Worm (Caenorhabditis elegans) whole organism, L1 larva: ENCODE data around the gene Y22D7AL.7.

ENCODE experiments used
- C04F5.9 ChIP-seq: sonication (generic microtip); optimal IDR thresholded peaks from 2 replicates; lab custom pipeline; 2016; ENCODE audit warnings: missing genetic modification characterization, missing compliant biosample characterization
- F16B12.6 ChIP-seq: fragments of 150-350 bp; optimal IDR thresholded peaks from 2 replicates; lab custom pipeline; 2014; ENCODE audit warnings: missing biosample characterization, missing genetic modification characterization
- alr-1 ChIP-seq: fragments of 200-800 bp; sonication (Bioruptor generic); optimal IDR thresholded peaks from 2 replicates; lab custom pipeline; 2018; ENCODE audit warnings: borderline replicate concordance, mild to moderate bottlenecking, missing genetic modification characterization, missing compliant biosample characterization
- aly-2 ChIP-seq: fragments of 150-350 bp; optimal IDR thresholded peaks from 2 replicates; lab custom pipeline; 2014; ENCODE audit warnings: missing biosample characterization, missing genetic modification characterization
- ama-1 ChIP-seq: fragments of 150-350 bp; optimal IDR thresholded peaks from 2 replicates; lab custom pipeline; 2014
- ceh-63 ChIP-seq: fragments of 200-800 bp; sonication (Bioruptor generic); optimal IDR thresholded peaks from 2 replicates; lab custom pipeline; 2018; ENCODE audit warnings: mild to moderate bottlenecking, missing genetic modification characterization, missing compliant biosample characterization
- ceh-8 ChIP-seq: fragments of 200-800 bp; sonication (Bioruptor generic); optimal IDR thresholded peaks from 2 replicates; lab custom pipeline; 2018; ENCODE audit warnings: mild to moderate bottlenecking, missing genetic modification characterization, moderate library complexity, missing compliant biosample characterization
- ceh-82 ChIP-seq, 3 experiments: fragments of 150-350 bp in 1 of 3; sonication (generic microtip) in 2 of 3; optimal IDR thresholded peaks; 2 replicates each; lab custom pipeline; 2014 to 2017; ENCODE audit warnings: missing biosample characterization in 3 of 3, missing genetic modification characterization in 3 of 3
- ceh-88 ChIP-seq: fragments of 200-800 bp; sonication (Bioruptor generic); IDR thresholded peaks from 2 replicates; pipeline ENCODE4 v1.3.6; 2022; ENCODE audit warnings: missing genetic modification characterization, missing compliant biosample characterization
- ceh-90 ChIP-seq: sonication (generic microtip); optimal IDR thresholded peaks from 2 replicates; lab custom pipeline; 2016; ENCODE audit warnings: missing genetic modification characterization, missing compliant biosample characterization
- dpl-1 ChIP-seq, 3 experiments: fragments of 150-350 bp in 2 of 3; sonication (generic microtip) in 1 of 3; optimal IDR thresholded peaks; 2 replicates each; lab custom pipeline; 2014 to 2017; ENCODE audit warnings: missing biosample characterization in 3 of 3, missing genetic modification characterization in 3 of 3, missing genetic modification reagents in 3 of 3
- dsc-1 ChIP-seq: sonication (generic microtip); optimal IDR thresholded peaks from 2 replicates; lab custom pipeline; 2016; ENCODE audit warnings: mild to moderate bottlenecking, missing genetic modification characterization, missing compliant biosample characterization
- efl-1 ChIP-seq, 4 experiments: fragments of 150-350 bp; optimal IDR thresholded peaks in 3 of 4; peaks in 1 of 4; 1 replicate in 1 of 4; 2 replicates in 3 of 4; lab custom pipeline; 2014; ENCODE audit warnings: missing biosample characterization in 2 of 4, missing genetic modification characterization in 2 of 4, missing genetic modification reagents in 2 of 4
- efl-3 ChIP-seq: fragments of 200-800 bp; sonication (Bioruptor generic); optimal IDR thresholded peaks from 2 replicates; lab custom pipeline; 2018; ENCODE audit warnings: mild to moderate bottlenecking, missing genetic modification characterization, missing compliant biosample characterization
- egl-13 ChIP-seq: sonication (generic microtip); optimal IDR thresholded peaks from 2 replicates; lab custom pipeline; 2016; ENCODE audit warnings: missing genotype, missing genetic modification reagents, missing genetic modification characterization, missing compliant biosample characterization
- egl-27 ChIP-seq, 2 experiments: fragments of 150-350 bp in 1 of 2; sonication (generic microtip); optimal IDR thresholded peaks; 3 replicates each; lab custom pipeline; 2017 to 2018; ENCODE audit warnings: missing biosample characterization in 2 of 2, missing genetic modification characterization in 2 of 2, missing genetic modification reagents in 2 of 2
- elt-2 ChIP-seq: sonication (generic microtip); optimal IDR thresholded peaks from 2 replicates; lab custom pipeline; 2016; ENCODE audit warnings: missing genetic modification characterization, mild to moderate bottlenecking, inconsistent platforms, missing compliant biosample characterization, missing genetic modification reagents
- elt-3 ChIP-seq, 6 experiments: fragments of 150-350 bp in 1 of 6; sonication (generic microtip); optimal IDR thresholded peaks; 2 replicates each; lab custom pipeline; 2017 to 2018; ENCODE audit warnings: missing biosample characterization in 6 of 6, missing genetic modification characterization in 6 of 6, inconsistent platforms in 1 of 6
- ets-5 ChIP-seq: fragments of 200-800 bp; sonication (Bioruptor generic); IDR thresholded peaks from 2 replicates; pipeline ENCODE4 v1.3.6; 2022; ENCODE audit warnings: missing genetic modification characterization, missing compliant biosample characterization
- fkh-10 ChIP-seq: sonication (generic microtip); optimal IDR thresholded peaks from 2 replicates; lab custom pipeline; 2017; ENCODE audit warnings: missing biosample characterization, missing genetic modification reagents, missing genetic modification characterization
- fkh-4 ChIP-seq: sonication (generic microtip); optimal IDR thresholded peaks from 2 replicates; lab custom pipeline; 2016; ENCODE audit warnings: missing compliant biosample characterization, missing genetic modification characterization, borderline replicate concordance
- hlh-4 ChIP-seq: sonication (generic microtip); optimal IDR thresholded peaks from 2 replicates; lab custom pipeline; 2016; ENCODE audit warnings: mild to moderate bottlenecking, missing genetic modification characterization, missing compliant biosample characterization
- hpl-2 ChIP-seq: fragments of 150-350 bp; optimal IDR thresholded peaks from 2 replicates; lab custom pipeline; 2014; ENCODE audit warnings: missing biosample characterization, missing genetic modification reagents, missing genetic modification characterization
- jun-1 ChIP-seq: fragments of 150-350 bp; optimal IDR thresholded peaks from 2 replicates; lab custom pipeline; 2014; ENCODE audit warnings: missing biosample characterization, missing genetic modification reagents, missing genetic modification characterization
- lin-13 ChIP-seq: fragments of 150-350 bp; optimal IDR thresholded peaks from 2 replicates; lab custom pipeline; 2014; ENCODE audit warnings: missing biosample characterization, missing genetic modification reagents, missing genetic modification characterization
- lin-14 ChIP-seq: fragments of 200-800 bp; sonication (Bioruptor generic); optimal IDR thresholded peaks from 2 replicates; lab custom pipeline; 2018; ENCODE audit warnings: mild to moderate bottlenecking, missing genetic modification characterization, moderate library complexity, missing compliant biosample characterization
- lin-15B ChIP-seq: fragments of 150-350 bp; sonication (generic microtip); optimal IDR thresholded peaks from 3 replicates; lab custom pipeline; 2014; ENCODE audit warnings: missing biosample characterization, missing genetic modification characterization
- lin-35 ChIP-seq, 2 experiments: fragments of 150-350 bp; optimal IDR thresholded peaks; 2 replicates each; lab custom pipeline; 2014; ENCODE audit warnings: missing biosample characterization in 2 of 2, missing genetic modification characterization in 2 of 2, missing genetic modification reagents in 2 of 2
- lin-39 ChIP-seq: fragments of 150-350 bp; optimal IDR thresholded peaks from 2 replicates; lab custom pipeline; 2014; ENCODE audit warnings: missing biosample characterization, missing genetic modification reagents, missing genetic modification characterization
- lir-3 ChIP-seq: sonication (generic microtip); optimal IDR thresholded peaks from 2 replicates; lab custom pipeline; 2016; ENCODE audit warnings: mild to moderate bottlenecking, missing genetic modification characterization, moderate library complexity, missing compliant biosample characterization; ENCODE audit not compliant: poor library complexity
- mdl-1 ChIP-seq, 2 experiments: fragments of 150-350 bp; optimal IDR thresholded peaks; 2 replicates each; lab custom pipeline; 2014 to 2017; ENCODE audit warnings: missing biosample characterization in 2 of 2, missing genetic modification characterization in 2 of 2, inconsistent platforms in 1 of 2
- mep-1 ChIP-seq: fragments of 150-350 bp; optimal IDR thresholded peaks from 2 replicates; lab custom pipeline; 2014; ENCODE audit warnings: missing biosample characterization, missing genetic modification characterization
- nhr-11 ChIP-seq: fragments of 150-350 bp; optimal IDR thresholded peaks from 2 replicates; lab custom pipeline; 2014; ENCODE audit warnings: missing biosample characterization, missing genetic modification characterization
- nhr-12 ChIP-seq: sonication (generic microtip); optimal IDR thresholded peaks from 2 replicates; lab custom pipeline; 2017; ENCODE audit warnings: missing biosample characterization, missing genetic modification characterization
- nhr-20 ChIP-seq: sonication (generic microtip); optimal IDR thresholded peaks from 2 replicates; lab custom pipeline; 2016; ENCODE audit warnings: mild to moderate bottlenecking, missing genetic modification characterization, missing compliant biosample characterization
- nhr-237 ChIP-seq: fragments of 150-350 bp; optimal IDR thresholded peaks from 2 replicates; lab custom pipeline; 2014; ENCODE audit warnings: missing biosample characterization, missing genetic modification characterization
- nhr-47 ChIP-seq: sonication (generic microtip); optimal IDR thresholded peaks from 2 replicates; lab custom pipeline; 2016; ENCODE audit warnings: mild to moderate bottlenecking, missing genetic modification characterization, moderate library complexity, missing compliant biosample characterization
- nhr-85 ChIP-seq: sonication (generic microtip); peaks from one replicate; lab custom pipeline; 2016; ENCODE audit warnings: missing genetic modification characterization, inconsistent platforms, missing compliant biosample characterization
- nhr-90 ChIP-seq: sonication (generic microtip); optimal IDR thresholded peaks from 2 replicates; lab custom pipeline; 2016; ENCODE audit warnings: mild to moderate bottlenecking, missing genetic modification characterization, missing compliant biosample characterization; ENCODE audit not compliant: poor library complexity
- pax-3 ChIP-seq: fragments of 200-800 bp; sonication (Bioruptor generic); optimal IDR thresholded peaks from 2 replicates; lab custom pipeline; 2018; ENCODE audit warnings: mild to moderate bottlenecking, missing genetic modification characterization, moderate library complexity, missing compliant biosample characterization
- pqm-1 ChIP-seq: sonication (generic microtip); optimal IDR thresholded peaks from 3 replicates; lab custom pipeline; 2017; ENCODE audit warnings: missing biosample characterization, missing genetic modification characterization
- rnt-1 ChIP-seq: sonication (generic microtip); optimal IDR thresholded peaks from 2 replicates; lab custom pipeline; 2016; ENCODE audit warnings: mild to moderate bottlenecking, missing genetic modification characterization, moderate library complexity, missing compliant biosample characterization
- snpc-4 ChIP-seq: fragments of 150-350 bp; optimal IDR thresholded peaks from 2 replicates; lab custom pipeline; 2014; ENCODE audit warnings: missing biosample characterization, missing genetic modification characterization
- sptf-1 ChIP-seq: fragments of 150-350 bp; optimal IDR thresholded peaks from 2 replicates; lab custom pipeline; 2014; ENCODE audit warnings: missing biosample characterization, missing genetic modification characterization
- tbx-2 ChIP-seq: sonication (generic microtip); optimal IDR thresholded peaks from 2 replicates; lab custom pipeline; 2016; ENCODE audit warnings: missing genetic modification characterization, missing compliant biosample characterization
- tlp-1 ChIP-seq: fragments of 150-350 bp; optimal IDR thresholded peaks from 2 replicates; lab custom pipeline; 2014; ENCODE audit warnings: missing biosample characterization, missing genetic modification characterization
- unc-62 ChIP-seq: fragments of 150-350 bp; optimal IDR thresholded peaks from 2 replicates; lab custom pipeline; 2014; ENCODE audit warnings: missing biosample characterization, missing genetic modification reagents, missing genetic modification characterization
- unc-98 ChIP-seq: fragments of 200-800 bp; sonication (Bioruptor generic); IDR thresholded peaks from 2 replicates; pipeline ENCODE4 v1.3.6; 2022; ENCODE audit warnings: missing genetic modification characterization, missing compliant biosample characterization
- xbp-1 ChIP-seq: sonication (generic microtip); optimal IDR thresholded peaks from 2 replicates; lab custom pipeline; 2016; ENCODE audit warnings: missing genetic modification characterization, missing compliant biosample characterization
- zag-1 ChIP-seq: fragments of 150-350 bp; optimal IDR thresholded peaks from 2 replicates; lab custom pipeline; 2014; ENCODE audit warnings: missing biosample characterization, missing genetic modification characterization
- zip-4 ChIP-seq: fragments of 200-800 bp; sonication (Bioruptor generic); optimal IDR thresholded peaks from 2 replicates; lab custom pipeline; 2018; ENCODE audit warnings: mild to moderate bottlenecking, missing genetic modification characterization, moderate library complexity, missing compliant biosample characterization
- ztf-11 ChIP-seq, 2 experiments: sonication (generic microtip); optimal IDR thresholded peaks; 2 replicates each; lab custom pipeline; 2016 to 2017; ENCODE audit warnings: missing genetic modification characterization in 2 of 2, missing biosample characterization in 1 of 2, missing compliant biosample characterization in 1 of 2

The Y22D7AL.7 gene

DNA sequence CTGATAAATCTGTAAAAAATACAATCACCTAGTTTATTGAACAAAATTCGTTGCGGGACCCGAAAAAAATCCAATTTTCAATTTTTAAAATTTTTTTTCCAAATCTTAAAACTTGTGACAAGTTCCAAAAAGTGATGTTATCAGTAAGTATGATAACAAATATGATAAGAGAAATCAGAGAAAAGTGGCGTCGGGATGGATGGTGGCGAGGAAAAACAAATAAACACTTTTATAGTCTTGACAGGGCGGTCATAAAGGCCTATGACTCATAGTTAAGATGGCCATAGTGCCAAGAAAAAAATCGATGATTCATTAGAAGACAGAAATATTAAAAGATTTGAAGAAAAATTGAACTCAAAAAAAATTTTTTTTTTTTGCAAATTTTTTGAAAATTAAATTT lies 26.1 kb downstream of the Y22D7AL.7 start (continued):
- TF ChIP-seq dsc-1 (tag; lab: Kevin White, UChicago) (no peak), ceh-8 (GFP tag; lab: Kevin White, UChicago) (no peak), nhr-11 (tag; lab: Kevin White, UChicago) (no peak), C04F5.9 (no peak), elt-3 (tag; optimal IDR thresholded peaks at IDR 0.05; lab: Kevin White, UChicago) (peak in 5 of 6 experiments; percentile 22 to 93 (median 76)), nhr-85 (tag; lab: Kevin White, UChicago) (peak; percentile 66), xbp-1 (no peak), aly-2 (tag; lab: Kevin White, UChicago) (no peak), lin-14 (GFP tag; lab: Kevin White, UChicago) (peak; percentile 58), ceh-90 (tag; lab: Kevin White, UChicago) (no peak), zag-1 (tag; lab: Kevin White, UChicago) (no peak), ceh-88 (no peak), tlp-1 (tag; lab: Kevin White, UChicago) (no peak), fkh-10 (no peak), lin-13 (GFP tag; lab: Kevin White, UChicago) (no peak), tbx-2 (tag; lab: Kevin White, UChicago) (no peak), sptf-1 (no peak), elt-2 (tag; lab: Kevin White, UChicago) (peak; percentile 93), lin-39 (no peak), dpl-1 (GFP tag; optimal IDR thresholded peaks at IDR 0.05; lab: Kevin White, UChicago) (no peak), fkh-4 (no peak), ets-5 (no peak), nhr-47 (tag; lab: Kevin White, UChicago) (no peak), nhr-20 (tag; lab: Kevin White, UChicago) (peak; percentile 28), alr-1 (tag; lab: Kevin White, UChicago) (no peak), nhr-12 (no peak), lir-3 (tag; lab: Kevin White, UChicago) (no peak), unc-62 (no peak), hlh-4 (tag; lab: Kevin White, UChicago) (no peak), efl-3 (GFP tag; lab: Kevin White, UChicago) (no peak), zip-4 (GFP tag; lab: Kevin White, UChicago) (no peak), F16B12.6 (tag; lab: Kevin White, UChicago) (no peak), mep-1 (tag; lab: Kevin White, UChicago) (no peak), snpc-4 (no peak), unc-98 (no peak), ama-1 (lab: Kevin White, UChicago) (no peak), nhr-237 (no peak), pqm-1 (tag; lab: Kevin White, UChicago) (peak; percentile 50), lin-15B (no peak), ceh-82 (tag; optimal IDR thresholded peaks at IDR 0.05; lab: Kevin White, UChicago) (no peak), efl-1 (optimal IDR thresholded peaks at IDR 0.05; lab: Kevin White, UChicago) (no peak), efl-1 (GFP tag; optimal IDR thresholded peaks at IDR 0.05 in 1 of 2; lab: Kevin White, UChicago) (no peak), mdl-1 (tag; optimal IDR thresholded peaks at IDR 0.05; lab: Kevin White, UChicago) (peak in 1 of 2 experiments; percentile 6)

DNA sequence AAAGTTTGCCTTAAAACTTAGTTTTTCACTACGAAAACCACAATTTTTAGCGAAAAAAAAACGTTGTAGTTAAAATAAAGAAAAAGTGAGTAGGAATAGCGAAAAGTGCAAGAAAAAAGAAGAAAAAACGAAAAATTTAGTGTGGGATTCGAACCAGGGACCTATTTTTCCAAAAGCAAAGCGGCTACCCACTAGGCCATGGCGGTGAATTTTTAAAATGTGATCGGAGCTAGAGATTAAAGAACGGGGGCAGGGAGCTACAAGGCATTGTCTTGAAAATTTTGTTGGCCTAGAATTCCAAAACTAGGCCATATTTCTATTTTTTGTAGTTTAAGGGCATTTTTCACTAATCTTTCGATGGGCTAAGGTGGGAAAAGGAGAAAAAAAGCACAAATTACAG lies 27.2 kb downstream of the Y22D7AL.7 start:
- TF ChIP-seq hpl-2 (GFP tag; lab: Kevin White, UChicago), result no peak
- TF ChIP-seq egl-13 (tag; lab: Kevin White, UChicago), result no peak
- TF ChIP-seq zag-1 (tag; lab: Kevin White, UChicago), result no peak
- no peak for TF ChIP-seq ceh-90 (tag; lab: Kevin White, UChicago)
- no peak for TF ChIP-seq dpl-1 (GFP tag; optimal IDR thresholded peaks at IDR 0.05; lab: Kevin White, UChicago)
- no peak for TF ChIP-seq jun-1
- no peak for TF ChIP-seq unc-98
- TF ChIP-seq pax-3 (tag; lab: Kevin White, UChicago), result no peak
- no peak for TF ChIP-seq nhr-90 (tag; lab: Kevin White, UChicago)
- no peak for TF ChIP-seq egl-27 (tag; optimal IDR thresholded peaks at IDR 0.05; lab: Kevin White, UChicago)
- TF ChIP-seq efl-1 (optimal IDR thresholded peaks at IDR 0.05; lab: Kevin White, UChicago), result no peak
- TF ChIP-seq efl-1 (GFP tag; optimal IDR thresholded peaks at IDR 0.05 in 1 of 2; lab: Kevin White, UChicago), result no peak
- no peak for TF ChIP-seq lin-35 (GFP tag; optimal IDR thresholded peaks at IDR 0.05; lab: Kevin White, UChicago)
- TF ChIP-seq rnt-1 (tag; lab: Kevin White, UChicago), result no peak
- TF ChIP-seq ztf-11 (tag; optimal IDR thresholded peaks at IDR 0.05; lab: Kevin White, UChicago), result no peak
- TF ChIP-seq ceh-63 (GFP tag; lab: Kevin White, UChicago), result no peak
